Worm (Caenorhabditis elegans) whole organism, L2 larva: ENCODE measurements around the gene sysm-1.

Experiments
- C34F6.9 ChIP-seq: fragments of 150-350 bp; optimal IDR thresholded peaks from 2 replicates; lab custom pipeline; 2014; ENCODE audit warnings: missing biosample characterization, missing genetic modification characterization
- F13H6.1 ChIP-seq: sonication (generic microtip); optimal IDR thresholded peaks from 2 replicates; lab custom pipeline; 2016; ENCODE audit warnings: missing genetic modification characterization, missing compliant biosample characterization
- Y55F3AM.14 ChIP-seq: fragments of 200-800 bp; sonication (Bioruptor generic); optimal IDR thresholded peaks from 2 replicates; lab custom pipeline; 2018; ENCODE audit warnings: mild to moderate bottlenecking, missing genetic modification characterization, missing compliant biosample characterization
- ZK546.5 ChIP-seq: sonication (generic microtip); optimal IDR thresholded peaks from 2 replicates; lab custom pipeline; 2017; ENCODE audit warnings: missing biosample characterization, missing genetic modification characterization
- alr-1 ChIP-seq: fragments of 150-350 bp; optimal IDR thresholded peaks from 2 replicates; lab custom pipeline; 2014; ENCODE audit warnings: missing biosample characterization, missing genetic modification characterization
- aly-2 ChIP-seq: fragments of 150-350 bp; optimal IDR thresholded peaks from 2 replicates; lab custom pipeline; 2014; ENCODE audit warnings: missing biosample characterization, missing genetic modification characterization
- ama-1 ChIP-seq: fragments of 150-350 bp; optimal IDR thresholded peaks from 2 replicates; lab custom pipeline; 2018; ENCODE audit warnings: inconsistent platforms
- blmp-1 ChIP-seq: sonication (generic microtip); optimal IDR thresholded peaks from 2 replicates; lab custom pipeline; 2017; ENCODE audit warnings: missing genetic modification characterization, mild to moderate bottlenecking, missing compliant biosample characterization, antibody characterized with exemption, moderate library complexity; ENCODE audit not compliant: insufficient read depth
- ceh-16 ChIP-seq: fragments of 150-350 bp; optimal IDR thresholded peaks from 2 replicates; lab custom pipeline; 2014; ENCODE audit warnings: missing biosample characterization, missing genetic modification characterization
- ceh-82 ChIP-seq: fragments of 150-350 bp; optimal IDR thresholded peaks from 2 replicates; lab custom pipeline; 2014; ENCODE audit warnings: missing biosample characterization, missing genetic modification characterization
- crh-2 ChIP-seq: sonication (generic microtip); optimal IDR thresholded peaks from 2 replicates; lab custom pipeline; 2017; ENCODE audit warnings: missing biosample characterization, missing genetic modification characterization
- dmd-4 ChIP-seq: sonication (generic microtip); optimal IDR thresholded peaks from 2 replicates; lab custom pipeline; 2017; ENCODE audit warnings: missing biosample characterization, missing genetic modification characterization
- egl-27 ChIP-seq: sonication (generic microtip); optimal IDR thresholded peaks from 3 replicates; lab custom pipeline; 2017; ENCODE audit warnings: missing biosample characterization, missing genetic modification reagents, missing genetic modification characterization
- elt-1 ChIP-seq: fragments of 150-350 bp; optimal IDR thresholded peaks from 2 replicates; lab custom pipeline; 2014; ENCODE audit warnings: missing biosample characterization, missing genetic modification characterization
- elt-3 ChIP-seq: sonication (generic microtip); optimal IDR thresholded peaks from 2 replicates; lab custom pipeline; 2017; ENCODE audit warnings: missing biosample characterization, missing genetic modification characterization
- fos-1 ChIP-seq: fragments of 150-350 bp; optimal IDR thresholded peaks from 2 replicates; lab custom pipeline; 2014; ENCODE audit warnings: missing biosample characterization, missing genetic modification characterization
- gmeb-1 ChIP-seq: fragments of 150-350 bp; optimal IDR thresholded peaks from 2 replicates; lab custom pipeline; 2014; ENCODE audit warnings: missing biosample characterization, missing genetic modification characterization
- lin-11 ChIP-seq: fragments of 150-350 bp; sonication (generic microtip); optimal IDR thresholded peaks from 2 replicates; lab custom pipeline; 2014; ENCODE audit warnings: missing biosample characterization, missing genetic modification characterization, inconsistent platforms, mixed read lengths
- lin-13 ChIP-seq: fragments of 150-350 bp; optimal IDR thresholded peaks from 2 replicates; lab custom pipeline; 2014; ENCODE audit warnings: missing biosample characterization, missing genetic modification reagents, missing genetic modification characterization
- lsy-2 ChIP-seq, 2 experiments: fragments of 150-350 bp in 1 of 2; sonication (generic microtip) in 1 of 2; optimal IDR thresholded peaks; 2 replicates each; lab custom pipeline; 2014 to 2017; ENCODE audit warnings: missing biosample characterization in 2 of 2, missing genetic modification characterization in 2 of 2
- mab-5 ChIP-seq: fragments of 150-350 bp; optimal IDR thresholded peaks from 2 replicates; lab custom pipeline; 2014; ENCODE audit warnings: missing biosample characterization, missing genetic modification characterization
- mdl-1 ChIP-seq, 2 experiments: fragments of 150-350 bp in 1 of 2; sonication (generic microtip) in 1 of 2; optimal IDR thresholded peaks; 2 replicates each; lab custom pipeline; 2017; ENCODE audit warnings: missing biosample characterization in 2 of 2, missing genetic modification characterization in 2 of 2
- nhr-11 ChIP-seq: fragments of 150-350 bp; optimal IDR thresholded peaks from 2 replicates; lab custom pipeline; 2014; ENCODE audit warnings: missing biosample characterization, missing genetic modification characterization
- nhr-12 ChIP-seq: fragments of 150-350 bp; optimal IDR thresholded peaks from 2 replicates; lab custom pipeline; 2014; ENCODE audit warnings: missing biosample characterization, missing genetic modification characterization
- nhr-129 ChIP-seq: fragments of 150-350 bp; optimal IDR thresholded peaks from 2 replicates; lab custom pipeline; 2014; ENCODE audit warnings: missing biosample characterization, missing genetic modification characterization
- nhr-21 ChIP-seq: fragments of 150-350 bp; optimal IDR thresholded peaks from 2 replicates; lab custom pipeline; 2014; ENCODE audit warnings: missing biosample characterization, missing genetic modification characterization
- nhr-237 ChIP-seq: fragments of 150-350 bp; optimal IDR thresholded peaks from 2 replicates; lab custom pipeline; 2014; ENCODE audit warnings: missing biosample characterization, missing genetic modification characterization
- nhr-25 ChIP-seq: fragments of 150-350 bp; sonication (generic microtip); optimal IDR thresholded peaks from 3 replicates; lab custom pipeline; 2014; ENCODE audit warnings: missing biosample characterization, missing genetic modification characterization
- nhr-6 ChIP-seq: fragments of 150-350 bp; optimal IDR thresholded peaks from 2 replicates; lab custom pipeline; 2014; ENCODE audit warnings: missing biosample characterization, missing genetic modification characterization
- nhr-77 ChIP-seq: fragments of 150-350 bp; optimal IDR thresholded peaks from 2 replicates; lab custom pipeline; 2014; ENCODE audit warnings: missing biosample characterization, missing genetic modification characterization
- peb-1 ChIP-seq: fragments of 150-350 bp; optimal IDR thresholded peaks from 2 replicates; lab custom pipeline; 2014; ENCODE audit warnings: missing biosample characterization, missing genetic modification characterization
- sem-4 ChIP-seq: fragments of 150-350 bp; optimal IDR thresholded peaks from 2 replicates; lab custom pipeline; 2014; ENCODE audit warnings: missing biosample characterization, missing genetic modification reagents, missing genetic modification characterization
- skn-1 ChIP-seq: sonication (generic microtip); optimal IDR thresholded peaks from 2 replicates; lab custom pipeline; 2017; ENCODE audit warnings: missing biosample characterization, missing genetic modification characterization
- sma-3 ChIP-seq: sonication (generic microtip); optimal IDR thresholded peaks from 2 replicates; lab custom pipeline; 2016; ENCODE audit warnings: missing genetic modification reagents, missing genetic modification characterization, missing compliant biosample characterization
- sma-9 ChIP-seq, 2 experiments: fragments of 150-350 bp in 1 of 2; sonication (generic microtip) in 1 of 2; optimal IDR thresholded peaks; 2 replicates each; lab custom pipeline; 2014 to 2016; ENCODE audit warnings: missing genetic modification characterization in 2 of 2, mild to moderate bottlenecking in 1 of 2, missing biosample characterization in 1 of 2, missing compliant biosample characterization in 1 of 2, missing genetic modification reagents in 1 of 2, moderate library complexity in 1 of 2
- unc-55 ChIP-seq: fragments of 150-350 bp; sonication (generic microtip); optimal IDR thresholded peaks from 3 replicates; lab custom pipeline; 2014; ENCODE audit warnings: missing biosample characterization, missing genetic modification reagents, missing genetic modification characterization
- zag-1 ChIP-seq: fragments of 150-350 bp; optimal IDR thresholded peaks from 2 replicates; lab custom pipeline; 2014; ENCODE audit warnings: missing biosample characterization, missing genetic modification characterization
- ztf-1 ChIP-seq: fragments of 200-800 bp; sonication (Bioruptor generic); conservative IDR thresholded peaks from 2 replicates; pipeline ENCODE4 v1.3.6; 2022; ENCODE audit warnings: missing genetic modification characterization, missing compliant biosample characterization
- ztf-11 ChIP-seq: sonication (generic microtip); optimal IDR thresholded peaks from 2 replicates; lab custom pipeline; 2017; ENCODE audit warnings: missing biosample characterization, missing genetic modification characterization
- ztf-4 ChIP-seq: fragments of 150-350 bp; optimal IDR thresholded peaks from 2 replicates; lab custom pipeline; 2014; ENCODE audit warnings: missing biosample characterization, missing genetic modification characterization

sysm-1 gene

DNA sequence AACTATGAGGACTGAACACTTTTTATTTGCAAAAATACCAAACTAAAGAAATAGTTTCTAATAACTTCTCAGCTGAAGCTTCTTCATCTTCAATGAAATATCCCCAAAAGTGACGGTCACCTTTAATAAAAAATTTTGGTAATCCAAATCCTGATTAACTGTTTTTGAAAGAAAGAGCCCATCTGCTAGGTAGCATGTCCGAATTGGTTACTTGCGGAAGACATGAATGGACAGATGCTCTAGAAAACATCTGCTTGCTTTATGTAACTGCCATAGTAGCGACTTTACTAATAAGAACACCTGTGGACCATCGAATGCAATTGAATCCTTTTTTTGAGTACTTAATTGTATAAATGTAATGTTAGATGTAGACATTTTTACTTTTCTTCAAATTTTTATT is 24.0 kb downstream of the sysm-1 start:
- TF ChIP-seq ztf-1 (GFP tag; lab: Robert Waterston, UW) (no peak), aly-2 (no peak), sma-9 (GFP tag; optimal IDR thresholded peaks at IDR 0.05; lab: Kevin White, UChicago) (no peak), sma-9 (tag; optimal IDR thresholded peaks at IDR 0.05; lab: Kevin White, UChicago) (no peak), ceh-16 (tag; lab: Kevin White, UChicago) (no peak), ama-1 (lab: Kevin White, UChicago) (no peak), nhr-12 (no peak), C34F6.9 (tag; lab: Kevin White, UChicago) (no peak), ceh-82 (no peak), nhr-77 (tag; lab: Kevin White, UChicago) (no peak)

DNA sequence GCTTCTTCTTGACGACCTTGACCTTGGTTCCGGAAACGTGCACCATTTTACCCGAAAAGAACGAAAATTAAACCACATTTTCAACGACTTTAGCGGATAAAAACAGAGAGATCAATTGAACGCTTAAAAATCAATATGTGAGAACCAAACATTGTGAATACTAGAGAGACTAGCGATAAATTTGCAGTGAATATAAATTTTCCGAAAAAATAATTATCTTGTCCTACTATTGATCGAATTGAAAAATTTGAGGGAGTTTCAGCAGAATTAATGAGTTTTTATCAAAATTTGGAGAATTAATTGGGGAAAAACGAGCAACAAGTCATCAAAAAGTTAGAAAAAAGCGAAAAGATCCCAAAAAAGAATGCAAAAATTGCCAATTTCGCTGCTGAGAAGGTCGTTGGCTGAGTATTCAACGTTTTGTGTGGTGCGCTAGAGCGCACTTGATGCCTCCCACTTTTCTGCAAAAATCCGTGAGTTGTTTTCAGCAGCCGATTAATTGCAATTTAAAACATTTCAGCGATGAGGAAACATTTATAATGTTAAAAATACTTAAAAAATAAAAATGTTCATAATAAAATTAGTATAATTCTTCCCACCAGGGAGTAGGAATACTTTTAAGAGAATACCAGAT is 25.8 kb downstream of the sysm-1 start, which contains the start of gene rpl-32:
rpl-32 (minus strand) TSS at position 51 of the 634 bp plus-strand sequence.
- peak; percentile 26 for TF ChIP-seq nhr-6 (tag; lab: Kevin White, UChicago)
- peak; percentile 43 to 89 for TF ChIP-seq lsy-2 (tag; optimal IDR thresholded peaks at IDR 0.05; lab: Kevin White, UChicago)
- TF ChIP-seq mdl-1 (tag; optimal IDR thresholded peaks at IDR 0.05; lab: Kevin White, UChicago), result no peak
- peak; percentile 46 for TF ChIP-seq nhr-21 (tag; lab: Kevin White, UChicago)
- peak; percentile 34 for TF ChIP-seq zag-1 (tag; lab: Kevin White, UChicago)
- TF ChIP-seq ceh-16 (tag; lab: Kevin White, UChicago), result peak; percentile 8
- peak; percentile 64 for TF ChIP-seq ztf-4 (tag; lab: Kevin White, UChicago)
- TF ChIP-seq blmp-1, result peak; percentile 56
- peak; percentile 73 for TF ChIP-seq sma-3 (GFP tag; lab: Kevin White, UChicago)
- TF ChIP-seq nhr-25, result peak; percentile 72
- TF ChIP-seq elt-1, result no peak
- peak; percentile 86 for TF ChIP-seq lin-11 (tag; lab: Kevin White, UChicago)
- TF ChIP-seq ZK546.5 (tag; lab: Kevin White, UChicago), result no peak
- TF ChIP-seq elt-3, result no peak
- peak; percentile 92 for TF ChIP-seq crh-2
- TF ChIP-seq ama-1 (lab: Kevin White, UChicago), result peak; percentile 33
- peak; percentile 91 for TF ChIP-seq unc-55 (GFP tag; lab: Kevin White, UChicago)
- TF ChIP-seq Y55F3AM.14 (GFP tag; lab: Kevin White, UChicago), result no peak
- peak; percentile 74 for TF ChIP-seq sma-9 (GFP tag; optimal IDR thresholded peaks at IDR 0.05; lab: Kevin White, UChicago)
- no peak for TF ChIP-seq sma-9 (tag; optimal IDR thresholded peaks at IDR 0.05; lab: Kevin White, UChicago)
- no peak for TF ChIP-seq skn-1 (tag; lab: Kevin White, UChicago)
- TF ChIP-seq lin-13, result peak; percentile 78
- no peak for TF ChIP-seq nhr-11 (tag; lab: Kevin White, UChicago)
- no peak for TF ChIP-seq peb-1 (tag; lab: Kevin White, UChicago)
- peak; percentile 67 for TF ChIP-seq sem-4
- TF ChIP-seq F13H6.1 (tag; lab: Kevin White, UChicago), result peak; percentile 63
- TF ChIP-seq gmeb-1 (tag; lab: Kevin White, UChicago), result peak; percentile 69
- TF ChIP-seq C34F6.9 (tag; lab: Kevin White, UChicago), result peak; percentile 91
- TF ChIP-seq fos-1, result peak; percentile 82
- peak; percentile 90 for TF ChIP-seq nhr-129 (tag; lab: Kevin White, UChicago)

DNA sequence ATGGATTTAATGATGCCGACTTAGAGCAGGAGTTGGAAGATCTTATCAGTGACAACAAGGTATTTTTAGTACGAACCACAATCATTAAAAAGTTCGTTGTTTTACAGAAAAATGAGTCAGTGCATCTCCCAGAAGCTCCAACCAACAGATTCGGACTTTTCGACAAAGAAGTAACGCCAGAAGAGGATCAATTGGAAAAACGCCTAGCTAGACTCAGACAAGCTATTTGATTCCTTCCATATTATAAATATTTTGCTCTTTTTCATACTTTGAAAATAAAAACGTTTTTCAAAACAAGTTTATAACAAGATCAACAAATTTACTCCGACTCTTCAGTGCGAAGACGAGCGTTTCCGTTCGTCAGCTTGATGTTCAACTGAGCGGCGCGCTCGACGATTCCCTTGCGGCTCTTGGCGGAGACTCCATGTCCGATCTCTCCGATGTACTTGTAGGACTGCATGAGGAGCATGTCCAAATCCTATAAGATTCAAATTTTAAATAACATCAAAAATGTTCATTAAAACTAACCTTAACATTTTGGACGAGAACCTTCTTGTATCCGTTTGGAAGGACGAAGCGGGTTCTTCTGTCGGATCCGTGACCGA is 26.7 kb downstream of the sysm-1 start:
- TF ChIP-seq dmd-4 (no peak), nhr-12 (no peak), peb-1 (tag; lab: Kevin White, UChicago) (no peak), ceh-16 (tag; lab: Kevin White, UChicago) (no peak), zag-1 (tag; lab: Kevin White, UChicago) (no peak), ZK546.5 (tag; lab: Kevin White, UChicago) (no peak), mab-5 (tag; lab: Kevin White, UChicago) (no peak), sem-4 (no peak), egl-27 (tag; lab: Kevin White, UChicago) (no peak), lsy-2 (tag; optimal IDR thresholded peaks at IDR 0.05; lab: Kevin White, UChicago) (no peak), nhr-129 (tag; lab: Kevin White, UChicago) (no peak), nhr-11 (tag; lab: Kevin White, UChicago) (no peak), sma-9 (GFP tag; optimal IDR thresholded peaks at IDR 0.05; lab: Kevin White, UChicago) (no peak), sma-9 (tag; optimal IDR thresholded peaks at IDR 0.05; lab: Kevin White, UChicago) (no peak), alr-1 (tag; lab: Kevin White, UChicago) (no peak), ztf-11 (no peak), C34F6.9 (tag; lab: Kevin White, UChicago) (no peak), lin-11 (tag; lab: Kevin White, UChicago) (no peak), gmeb-1 (tag; lab: Kevin White, UChicago) (no peak), nhr-237 (no peak), crh-2 (no peak)
